Worm (Caenorhabditis elegans): ENCODE results near the gene F28C1.1.

Gene F28C1.1

DNA sequence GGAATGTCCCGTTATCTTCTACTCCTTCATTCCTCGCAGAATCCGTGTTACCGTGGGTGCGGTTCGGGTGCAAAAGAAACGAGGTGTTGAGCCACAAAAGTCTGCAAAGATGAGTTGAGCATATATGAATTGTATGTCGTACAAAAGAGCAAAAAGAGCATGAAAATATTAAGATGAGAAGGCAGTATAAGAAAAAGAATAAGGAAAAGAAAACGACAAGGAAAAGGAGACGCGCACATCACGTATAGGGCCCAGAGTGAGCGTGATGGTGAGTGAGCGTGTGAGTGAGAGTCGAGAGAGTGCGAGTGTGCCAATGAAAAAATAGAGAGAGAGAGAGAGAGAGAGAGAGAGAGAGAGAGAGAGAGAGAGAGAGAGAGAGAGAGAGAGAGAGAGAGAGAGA, 12.3 kb downstream of the F28C1.1 start, which contains the start of gene egl-10:
Gene egl-10, minus strand, starts transcription at position 101 of the 400 bp plus-strand sequence.
- TF ChIP-seq snu-23 (GFP tag; optimal IDR thresholded peaks at IDR 0.05), result no peak
- TF ChIP-seq ama-1 (optimal IDR thresholded peaks at IDR 0.05), result no peak
- TF ChIP-seq lsy-2 (tag; optimal IDR thresholded peaks at IDR 0.05), result peak in 1 of 2 experiments; percentile 10
- peak in 1 of 2 experiments; percentile 4 for TF ChIP-seq lin-35 (GFP tag; optimal IDR thresholded peaks at IDR 0.05)
- peak; percentile 19 to 29 for TF ChIP-seq efl-1 (optimal IDR thresholded peaks at IDR 0.05)
- TF ChIP-seq efl-1 (GFP tag; optimal IDR thresholded peaks at IDR 0.05 in 1 of 2), result peak in 1 of 2 experiments; percentile 65
- TF ChIP-seq lin-14 (GFP tag; optimal IDR thresholded peaks at IDR 0.05), result peak; percentile 6

DNA sequence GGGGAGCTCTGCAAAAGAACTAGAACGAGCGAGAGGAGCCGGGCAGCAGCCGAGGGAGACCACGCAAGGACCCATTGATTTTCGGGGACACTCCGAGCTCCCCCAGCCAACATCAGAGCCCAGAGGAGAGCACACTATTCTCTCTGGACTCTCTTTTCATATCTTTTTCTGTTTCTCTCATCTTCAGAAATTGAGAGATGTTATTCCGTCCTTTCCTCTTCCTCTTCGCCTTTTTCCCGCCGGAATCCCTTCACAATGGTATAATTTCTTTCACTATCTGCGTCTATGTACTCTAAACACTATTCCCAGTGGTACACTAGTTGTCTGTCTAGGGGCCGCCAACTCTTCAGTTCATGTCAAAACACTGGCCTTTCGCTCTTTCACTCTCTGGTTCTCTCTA, 14.8 kb downstream of the F28C1.1 start:
- TF ChIP-seq nhr-12 (tag; optimal IDR thresholded peaks at IDR 0.05), result no peak
- peak; percentile 90 for TF ChIP-seq tbx-2 (tag; optimal IDR thresholded peaks at IDR 0.05)
- TF ChIP-seq aly-2 (tag; optimal IDR thresholded peaks at IDR 0.05), result peak; percentile 46
- peak; percentile 85 for TF ChIP-seq nhr-20 (tag; optimal IDR thresholded peaks at IDR 0.05)
- peak; percentile 71 for TF ChIP-seq snpc-4 (tag; optimal IDR thresholded peaks at IDR 0.05)
- peak; percentile 82 for TF ChIP-seq nhr-19 (GFP tag; conservative IDR thresholded peaks at IDR 0.05)
- no peak for TF ChIP-seq alr-1 (tag; optimal IDR thresholded peaks at IDR 0.05; ENCODE audit: borderline replicate concordance)
- peak; percentile 84 for TF ChIP-seq pax-3 (tag; optimal IDR thresholded peaks at IDR 0.05)
- TF ChIP-seq nhr-237 (tag; optimal IDR thresholded peaks at IDR 0.05), result peak; percentile 35
- TF ChIP-seq lin-39 (tag; optimal IDR thresholded peaks at IDR 0.05), result no peak
- peak; percentile 56 to 63 for TF ChIP-seq lin-35 (GFP tag; optimal IDR thresholded peaks at IDR 0.05)
- TF ChIP-seq nhr-84 (tag; optimal IDR thresholded peaks at IDR 0.05), result no peak
- no peak for TF ChIP-seq vab-15 (tag; optimal IDR thresholded peaks at IDR 0.05)
- peak; percentile 64 for TF ChIP-seq C16A3.4 (tag; optimal IDR thresholded peaks at IDR 0.05)
- TF ChIP-seq lir-3 (tag; optimal IDR thresholded peaks at IDR 0.05; ENCODE audit: poor library complexity), result peak; percentile 65
- TF ChIP-seq unc-30 (tag; optimal IDR thresholded peaks at IDR 0.05), result no peak
- peak; percentile 53; the same call in 1 of the 2 replicates for TF ChIP-seq ceh-88 (GFP tag; IDR thresholded peaks at IDR 0.05)
- peak; percentile 51 for TF ChIP-seq lin-13 (GFP tag; optimal IDR thresholded peaks at IDR 0.05)
- no peak for TF ChIP-seq ets-5 (GFP tag; IDR thresholded peaks at IDR 0.05)
- TF ChIP-seq efl-1 (optimal IDR thresholded peaks at IDR 0.05), result peak; percentile 78 to 82
- TF ChIP-seq efl-1 (GFP tag; optimal IDR thresholded peaks at IDR 0.05 in 1 of 2), result peak; percentile 49 to 92
- peak; percentile 95 for TF ChIP-seq fkh-8 (tag; optimal IDR thresholded peaks at IDR 0.05)
- TF ChIP-seq lin-15B (tag; optimal IDR thresholded peaks at IDR 0.05), result no peak
- peak; percentile 36 for TF ChIP-seq jun-1 (tag; optimal IDR thresholded peaks at IDR 0.05)
- peak; percentile 99 for TF ChIP-seq lin-14 (GFP tag; optimal IDR thresholded peaks at IDR 0.05)
- peak; percentile 65 for TF ChIP-seq ceh-8 (GFP tag; optimal IDR thresholded peaks at IDR 0.05)
- peak in 1 of 6 experiments; percentile 27 for TF ChIP-seq elt-3 (tag; optimal IDR thresholded peaks at IDR 0.05)
- TF ChIP-seq dpl-1 (GFP tag; optimal IDR thresholded peaks at IDR 0.05), result peak; percentile 53 to 72 (median 64)
- TF ChIP-seq lsy-2 (tag; optimal IDR thresholded peaks at IDR 0.05), result peak; percentile 75 to 83
- TF ChIP-seq irx-1 (tag; optimal IDR thresholded peaks at IDR 0.05), result peak; percentile 88
- TF ChIP-seq sox-4 (tag; optimal IDR thresholded peaks at IDR 0.05), result no peak
- TF ChIP-seq snu-23 (GFP tag; optimal IDR thresholded peaks at IDR 0.05), result peak; percentile 91
- TF ChIP-seq ceh-82 (tag; optimal IDR thresholded peaks at IDR 0.05), result peak; percentile 34 to 62 (median 57)
- no peak for TF ChIP-seq ceh-90 (tag; optimal IDR thresholded peaks at IDR 0.05)
- no peak for TF ChIP-seq unc-62 (GFP tag; optimal IDR thresholded peaks at IDR 0.05)
- peak; percentile 76 for TF ChIP-seq ztf-4 (tag; optimal IDR thresholded peaks at IDR 0.05)
- TF ChIP-seq unc-86 (tag; optimal IDR thresholded peaks at IDR 0.05), result peak; percentile 88
- no peak for TF ChIP-seq ztf-11 (tag; optimal IDR thresholded peaks at IDR 0.05)
- peak; percentile 85 for TF ChIP-seq nhr-77 (tag; optimal IDR thresholded peaks at IDR 0.05)
- peak; percentile 76 for TF ChIP-seq xbp-1 (tag; optimal IDR thresholded peaks at IDR 0.05)
- peak; percentile 45 for TF ChIP-seq skn-1 (tag; optimal IDR thresholded peaks at IDR 0.05)
- peak; percentile 51 for TF ChIP-seq zag-1 (tag; optimal IDR thresholded peaks at IDR 0.05)
- TF ChIP-seq mep-1 (tag; optimal IDR thresholded peaks at IDR 0.05), result peak; percentile 77
- peak; percentile 62 for TF ChIP-seq rnt-1 (tag; optimal IDR thresholded peaks at IDR 0.05)
- peak; percentile 16 for TF ChIP-seq sup-37 (GFP tag; optimal IDR thresholded peaks at IDR 0.05)
- peak; percentile 96 for TF ChIP-seq fkh-10 (GFP tag; optimal IDR thresholded peaks at IDR 0.05)
- TF ChIP-seq egl-13 (tag; optimal IDR thresholded peaks at IDR 0.05), result peak; percentile 91
- peak; percentile 94 for TF ChIP-seq nhr-71 (tag; optimal IDR thresholded peaks at IDR 0.05)
- TF ChIP-seq blmp-1 (tag; optimal IDR thresholded peaks at IDR 0.05), result peak; percentile 80

All from whole organism, L1 larva.